Worm (Caenorhabditis elegans) whole organism, L1 larva: ENCODE results near the gene C32D5.4.
A peak's percentile ranks its signal among the peaks of the same experiment; 100 is the strongest.

ENCODE experiments used
- alr-1 ChIP-seq: fragments of 200-800 bp; sonication (Bioruptor generic); optimal IDR thresholded peaks from 2 replicates; lab custom pipeline; 2018; ENCODE audit warnings: borderline replicate concordance, mild to moderate bottlenecking, missing genetic modification characterization, missing compliant biosample characterization
- blmp-1 ChIP-seq: fragments of 150-350 bp; optimal IDR thresholded peaks from 2 replicates; lab custom pipeline; 2014; ENCODE audit warnings: missing biosample characterization, missing genetic modification characterization
- ceh-8 ChIP-seq: fragments of 200-800 bp; sonication (Bioruptor generic); optimal IDR thresholded peaks from 2 replicates; lab custom pipeline; 2018; ENCODE audit warnings: mild to moderate bottlenecking, missing genetic modification characterization, moderate library complexity, missing compliant biosample characterization
- ceh-88 ChIP-seq: fragments of 200-800 bp; sonication (Bioruptor generic); IDR thresholded peaks from 2 replicates; pipeline ENCODE4 v1.3.6; 2022; ENCODE audit warnings: missing genetic modification characterization, missing compliant biosample characterization
- dpl-1 ChIP-seq, 3 experiments: fragments of 150-350 bp in 2 of 3; sonication (generic microtip) in 1 of 3; optimal IDR thresholded peaks; 2 replicates each; lab custom pipeline; 2014 to 2017; ENCODE audit warnings: missing biosample characterization in 3 of 3, missing genetic modification characterization in 3 of 3, missing genetic modification reagents in 3 of 3
- elt-2 ChIP-seq: sonication (generic microtip); optimal IDR thresholded peaks from 2 replicates; lab custom pipeline; 2016; ENCODE audit warnings: missing genetic modification characterization, mild to moderate bottlenecking, inconsistent platforms, missing compliant biosample characterization, missing genetic modification reagents
- elt-3 ChIP-seq, 6 experiments: fragments of 150-350 bp in 1 of 6; sonication (generic microtip); optimal IDR thresholded peaks; 2 replicates each; lab custom pipeline; 2017 to 2018; ENCODE audit warnings: missing biosample characterization in 6 of 6, missing genetic modification characterization in 6 of 6, inconsistent platforms in 1 of 6
- fkh-10 ChIP-seq: sonication (generic microtip); optimal IDR thresholded peaks from 2 replicates; lab custom pipeline; 2017; ENCODE audit warnings: missing biosample characterization, missing genetic modification reagents, missing genetic modification characterization
- fkh-8 ChIP-seq: sonication (generic microtip); optimal IDR thresholded peaks from 2 replicates; lab custom pipeline; 2016; ENCODE audit warnings: mild to moderate bottlenecking, missing genetic modification characterization, missing compliant biosample characterization
- isw-1 ChIP-seq: fragments of 200-800 bp; sonication (Bioruptor generic); IDR thresholded peaks from 2 replicates; pipeline ENCODE4 v1.3.6; 2022; ENCODE audit warnings: missing genetic modification characterization, missing compliant biosample characterization
- lin-13 ChIP-seq: fragments of 150-350 bp; optimal IDR thresholded peaks from 2 replicates; lab custom pipeline; 2014; ENCODE audit warnings: missing biosample characterization, missing genetic modification reagents, missing genetic modification characterization
- lin-35 ChIP-seq, 2 experiments: fragments of 150-350 bp; optimal IDR thresholded peaks; 2 replicates each; lab custom pipeline; 2014; ENCODE audit warnings: missing biosample characterization in 2 of 2, missing genetic modification characterization in 2 of 2, missing genetic modification reagents in 2 of 2
- lir-3 ChIP-seq: sonication (generic microtip); optimal IDR thresholded peaks from 2 replicates; lab custom pipeline; 2016; ENCODE audit warnings: mild to moderate bottlenecking, missing genetic modification characterization, moderate library complexity, missing compliant biosample characterization; ENCODE audit not compliant: poor library complexity
- lsy-2 ChIP-seq, 2 experiments: fragments of 150-350 bp; optimal IDR thresholded peaks; 2 replicates each; lab custom pipeline; 2014; ENCODE audit warnings: missing biosample characterization in 2 of 2, missing genetic modification characterization in 2 of 2
- mab-9 ChIP-seq: fragments of 200-800 bp; sonication (Bioruptor generic); IDR thresholded peaks from 2 replicates; pipeline ENCODE4 v1.3.6; 2022; ENCODE audit warnings: missing genetic modification reagents, missing genetic modification characterization, missing compliant biosample characterization
- mdl-1 ChIP-seq, 2 experiments: fragments of 150-350 bp; optimal IDR thresholded peaks; 2 replicates each; lab custom pipeline; 2014 to 2017; ENCODE audit warnings: missing biosample characterization in 2 of 2, missing genetic modification characterization in 2 of 2, inconsistent platforms in 1 of 2
- mef-2 ChIP-seq: fragments of 150-350 bp; optimal IDR thresholded peaks from 2 replicates; lab custom pipeline; 2014; ENCODE audit warnings: missing biosample characterization, missing genetic modification characterization
- mep-1 ChIP-seq: fragments of 150-350 bp; optimal IDR thresholded peaks from 2 replicates; lab custom pipeline; 2014; ENCODE audit warnings: missing biosample characterization, missing genetic modification characterization
- nhr-19 ChIP-seq: fragments of 200-800 bp; sonication (Bioruptor generic); conservative IDR thresholded peaks from 2 replicates; pipeline ENCODE4 v1.3.6; 2022; ENCODE audit warnings: missing genetic modification characterization, missing compliant biosample characterization
- nhr-237 ChIP-seq: fragments of 150-350 bp; optimal IDR thresholded peaks from 2 replicates; lab custom pipeline; 2014; ENCODE audit warnings: missing biosample characterization, missing genetic modification characterization
- nhr-47 ChIP-seq: sonication (generic microtip); optimal IDR thresholded peaks from 2 replicates; lab custom pipeline; 2016; ENCODE audit warnings: mild to moderate bottlenecking, missing genetic modification characterization, moderate library complexity, missing compliant biosample characterization
- nhr-71 ChIP-seq: sonication (generic microtip); optimal IDR thresholded peaks from 2 replicates; lab custom pipeline; 2016; ENCODE audit warnings: mild to moderate bottlenecking, missing genetic modification characterization, moderate library complexity, missing compliant biosample characterization
- nhr-77 ChIP-seq: fragments of 150-350 bp; optimal IDR thresholded peaks from 2 replicates; lab custom pipeline; 2014; ENCODE audit warnings: missing biosample characterization, missing genetic modification characterization
- nhr-84 ChIP-seq: sonication (generic microtip); optimal IDR thresholded peaks from 2 replicates; lab custom pipeline; 2017; ENCODE audit warnings: missing biosample characterization, missing genetic modification characterization
- nhr-85 ChIP-seq: sonication (generic microtip); peaks from one replicate; lab custom pipeline; 2016; ENCODE audit warnings: missing genetic modification characterization, inconsistent platforms, missing compliant biosample characterization
- pax-3 ChIP-seq: fragments of 200-800 bp; sonication (Bioruptor generic); optimal IDR thresholded peaks from 2 replicates; lab custom pipeline; 2018; ENCODE audit warnings: mild to moderate bottlenecking, missing genetic modification characterization, moderate library complexity, missing compliant biosample characterization
- pqm-1 ChIP-seq: sonication (generic microtip); optimal IDR thresholded peaks from 3 replicates; lab custom pipeline; 2017; ENCODE audit warnings: missing biosample characterization, missing genetic modification characterization
- swsn-7 ChIP-seq: sonication (generic microtip); optimal IDR thresholded peaks from 2 replicates; lab custom pipeline; 2016; ENCODE audit warnings: missing genetic modification characterization, missing compliant biosample characterization
- unc-86 ChIP-seq: sonication (generic microtip); optimal IDR thresholded peaks from 2 replicates; lab custom pipeline; 2016; ENCODE audit warnings: missing genetic modification characterization, missing compliant biosample characterization
- zag-1 ChIP-seq: fragments of 150-350 bp; optimal IDR thresholded peaks from 2 replicates; lab custom pipeline; 2014; ENCODE audit warnings: missing biosample characterization, missing genetic modification characterization
- ztf-4 ChIP-seq: fragments of 150-350 bp; optimal IDR thresholded peaks from 2 replicates; lab custom pipeline; 2014; ENCODE audit warnings: missing biosample characterization, missing genetic modification characterization

C32D5.4 gene

ce11 chrII:6290047-6290582 lies 32.8 kb downstream of the C32D5.4 start, which contains the start of gene upb-1 (continued):
- TF ChIP-seq pax-3 (no peak), isw-1 (GFP tag; lab: Robert Waterston, UW) (no peak), nhr-237 (tag; lab: Kevin White, UChicago) (no peak), nhr-71 (tag; lab: Kevin White, UChicago) (peak; percentile 82), nhr-77 (no peak), unc-86 (tag; lab: Kevin White, UChicago) (no peak), elt-3 (tag; optimal IDR thresholded peaks at IDR 0.05; lab: Kevin White, UChicago) (no peak), nhr-84 (tag; lab: Kevin White, UChicago) (no peak), nhr-47 (tag; lab: Kevin White, UChicago) (peak; percentile 3), alr-1 (tag; lab: Kevin White, UChicago) (no peak), lsy-2 (tag; optimal IDR thresholded peaks at IDR 0.05; lab: Kevin White, UChicago) (peak; percentile 42 to 67), mep-1 (tag; lab: Kevin White, UChicago) (peak; percentile 21), dpl-1 (GFP tag; optimal IDR thresholded peaks at IDR 0.05; lab: Kevin White, UChicago) (no peak), blmp-1 (tag; lab: Kevin White, UChicago) (peak; percentile 52)

ce11 chrII:6288104-6288503 lies 34.8 kb downstream of the C32D5.4 start:
- TF ChIP-seq nhr-84 (tag; lab: Kevin White, UChicago) (no peak), lir-3 (tag; lab: Kevin White, UChicago) (no peak), zag-1 (tag; lab: Kevin White, UChicago) (no peak), lin-13 (GFP tag; lab: Kevin White, UChicago) (no peak), nhr-85 (no peak), nhr-19 (GFP tag; lab: Robert Waterston, UW) (peak; percentile 3; the same call in 1 of the 2 replicates), mab-9 (GFP tag; lab: Robert Waterston, UW) (no peak), fkh-8 (peak; percentile 13), mdl-1 (tag; optimal IDR thresholded peaks at IDR 0.05; lab: Kevin White, UChicago) (no peak), nhr-47 (tag; lab: Kevin White, UChicago) (no peak), nhr-71 (tag; lab: Kevin White, UChicago) (peak; percentile 55), swsn-7 (tag; lab: Kevin White, UChicago) (peak; percentile 5), lsy-2 (tag; optimal IDR thresholded peaks at IDR 0.05; lab: Kevin White, UChicago) (peak; percentile 1 to 32), ceh-8 (GFP tag; lab: Kevin White, UChicago) (peak; percentile 87)

- TF ChIP-seq mef-2 (tag; lab: Kevin White, UChicago) (no peak), ztf-4 (tag; lab: Kevin White, UChicago) (no peak)
Observed at ce11 chrII:6286865-6287264, 36.0 kb downstream of the C32D5.4 start, which contains the start of gene F13H8.6. Gene F13H8.6, minus strand, starts transcription at chrII:6286965.

ce11 chrII:6283074-6283473 lies 39.8 kb downstream of the C32D5.4 start, which contains the start of gene F13H8.1:
Gene F13H8.1, plus strand, starts transcription at chrII:6283384.
- no peak for TF ChIP-seq fkh-10
- peak; percentile 29 for TF ChIP-seq pqm-1 (tag; lab: Kevin White, UChicago)
- TF ChIP-seq elt-2 = peak; percentile 54
- TF ChIP-seq nhr-71 (tag; lab: Kevin White, UChicago) = no peak
- TF ChIP-seq lin-35 (GFP tag; optimal IDR thresholded peaks at IDR 0.05; lab: Kevin White, UChicago) = peak in 1 of 2 experiments; percentile 8
- TF ChIP-seq ceh-88 (GFP tag; lab: Robert Waterston, UW) = no peak

ce11 chrII:6281903-6282302 lies 41.0 kb downstream of the C32D5.4 start:
- TF ChIP-seq lsy-2 (tag; optimal IDR thresholded peaks at IDR 0.05; lab: Kevin White, UChicago) (no peak), elt-2 (peak; percentile 38)
